Fruit fly (Drosophila melanogaster) whole organism, embryonic: ENCODE results near the gene ato.

Experiments
- ATbp ChIP-seq: fragments of 200-800 bp; sonication (Bioruptor generic); optimal IDR thresholded peaks from 2 replicates; lab custom pipeline; 2017; ENCODE audit warnings: missing biosample characterization, mild to moderate bottlenecking, missing genetic modification characterization, missing genetic modification reagents
- Bgb ChIP-seq: fragments of 200-800 bp; sonication (Bioruptor generic); IDR thresholded peaks from 2 replicates; pipeline ENCODE4 v1.3.6; 2022; ENCODE audit warnings: missing biosample characterization, missing genetic modification characterization; ENCODE audit not compliant: partially characterized antibody
- Blimp-1 ChIP-seq: fragments of 200-800 bp; sonication (Bioruptor generic); optimal IDR thresholded peaks from 3 replicates; lab custom pipeline; 2018; ENCODE audit warnings: missing biosample characterization, missing genetic modification characterization, mild to moderate bottlenecking, moderate library complexity, missing genetic modification reagents
- CG10565 ChIP-seq: fragments of 200-800 bp; sonication (Bioruptor generic); optimal IDR thresholded peaks from 3 replicates; lab custom pipeline; 2016; ENCODE audit warnings: missing biosample characterization, mild to moderate bottlenecking, missing genetic modification characterization
- CG10654 ChIP-seq: fragments of 200-800 bp; sonication (Bioruptor generic); optimal IDR thresholded peaks from 2 replicates; lab custom pipeline; 2016; ENCODE audit warnings: missing biosample characterization, missing genetic modification characterization
- CG11093 ChIP-seq: fragments of 200-800 bp; sonication (Bioruptor generic); IDR thresholded peaks from 3 replicates; pipeline ENCODE4 v1.3.6; 2022; ENCODE audit warnings: missing biosample characterization, missing genetic modification characterization
- CG11723 ChIP-seq: fragments of 200-800 bp; sonication (Bioruptor generic); optimal IDR thresholded peaks from 2 replicates; lab custom pipeline; 2017; ENCODE audit warnings: missing biosample characterization, mild to moderate bottlenecking, missing genetic modification characterization
- CG12155 ChIP-seq: fragments of 200-800 bp; sonication (Bioruptor generic); optimal IDR thresholded peaks from 3 replicates; lab custom pipeline; 2016; ENCODE audit warnings: missing biosample characterization, missing genetic modification characterization
- CG12219 ChIP-seq: fragments of 200-800 bp; sonication (Bioruptor generic); optimal IDR thresholded peaks from 3 replicates; lab custom pipeline; 2018; ENCODE audit warnings: missing biosample characterization, mild to moderate bottlenecking, missing genetic modification characterization
- CG12391 ChIP-seq: fragments of 200-800 bp; sonication (Bioruptor generic); optimal IDR thresholded peaks from 3 replicates; lab custom pipeline; 2018; ENCODE audit warnings: missing biosample characterization, mild to moderate bottlenecking, missing genetic modification characterization, moderate library complexity
- CG1603 ChIP-seq: fragments of 200-800 bp; sonication (Bioruptor generic); optimal IDR thresholded peaks from 2 replicates; lab custom pipeline; 2019; ENCODE audit warnings: missing biosample characterization, mild to moderate bottlenecking, missing genetic modification characterization, moderate library complexity
- CG1792 ChIP-seq: fragments of 200-800 bp; sonication (Bioruptor generic); optimal IDR thresholded peaks from 2 replicates; lab custom pipeline; 2016; ENCODE audit warnings: missing biosample characterization, missing genetic modification characterization
- CG18262 ChIP-seq: fragments of 200-800 bp; optimal IDR thresholded peaks from 3 replicates; lab custom pipeline; 2019; ENCODE audit warnings: missing biosample characterization, mild to moderate bottlenecking, missing genetic modification characterization, moderate library complexity
- CG18476 ChIP-seq: fragments of 200-800 bp; sonication (Bioruptor generic); optimal IDR thresholded peaks from 2 replicates; lab custom pipeline; 2016; ENCODE audit warnings: missing biosample characterization, mild to moderate bottlenecking, missing genetic modification characterization
- CG2129 ChIP-seq: fragments of 200-800 bp; sonication (Bioruptor generic); IDR thresholded peaks from 2 replicates; pipeline ENCODE4 v1.3.6; 2022; ENCODE audit warnings: missing biosample characterization, missing genetic modification characterization; ENCODE audit not compliant: partially characterized antibody
- CG3838 ChIP-seq: fragments of 200-800 bp; sonication (Bioruptor generic); optimal IDR thresholded peaks from 3 replicates; lab custom pipeline; 2016; ENCODE audit warnings: missing biosample characterization, missing genetic modification characterization
- CG3847 ChIP-seq: fragments of 200-800 bp; sonication (Bioruptor generic); IDR thresholded peaks from 2 replicates; pipeline ENCODE4 v1.3.6; 2022; ENCODE audit warnings: missing biosample characterization, missing genetic modification characterization
- CG4328 ChIP-seq: fragments of 200-800 bp; sonication (Bioruptor generic); optimal IDR thresholded peaks from 3 replicates; lab custom pipeline; 2017; ENCODE audit warnings: missing biosample characterization, missing genetic modification reagents, missing genetic modification characterization
- CG7556 ChIP-seq: fragments of 200-800 bp; sonication (Bioruptor generic); optimal IDR thresholded peaks from 2 replicates; lab custom pipeline; 2017; ENCODE audit warnings: missing biosample characterization, mild to moderate bottlenecking, missing genetic modification characterization
- CG7745 ChIP-seq: fragments of 200-800 bp; sonication (Bioruptor generic); optimal IDR thresholded peaks from 2 replicates; lab custom pipeline; 2018; ENCODE audit warnings: missing biosample characterization, mild to moderate bottlenecking, missing genetic modification characterization, moderate library complexity
- CG8765 ChIP-seq: fragments of 200-800 bp; sonication (Bioruptor generic); IDR thresholded peaks from 2 replicates; pipeline ENCODE4 v1.3.6; 2022; ENCODE audit warnings: missing biosample characterization, missing genetic modification characterization
- CG9797 ChIP-seq: fragments of 200-800 bp; sonication (Bioruptor generic); optimal IDR thresholded peaks from 3 replicates; lab custom pipeline; 2018; ENCODE audit warnings: missing biosample characterization, mild to moderate bottlenecking, missing genetic modification characterization
- Dip2 ChIP-seq: fragments of 200-800 bp; sonication (Bioruptor generic); IDR thresholded peaks from 2 replicates; pipeline ENCODE4 v1.3.6; 2022; ENCODE audit warnings: missing biosample characterization, missing genetic modification characterization
- Elba2 ChIP-seq: fragments of 200-800 bp; sonication (Bioruptor generic); optimal IDR thresholded peaks from 3 replicates; lab custom pipeline; 2016; ENCODE audit warnings: missing biosample characterization, missing genetic modification characterization
- Hand ChIP-seq: fragments of 200-800 bp; sonication (Bioruptor generic); optimal IDR thresholded peaks from 2 replicates; lab custom pipeline; 2017; ENCODE audit warnings: mild to moderate bottlenecking, missing biosample characterization, missing genetic modification reagents, missing genetic modification characterization
- HmgD ChIP-seq: fragments of 200-800 bp; sonication (Bioruptor generic); optimal IDR thresholded peaks from 3 replicates; lab custom pipeline; 2016; ENCODE audit warnings: missing biosample characterization, missing genetic modification characterization
- Hr3 ChIP-seq: fragments of 200-800 bp; sonication (Bioruptor generic); optimal IDR thresholded peaks from 3 replicates; lab custom pipeline; 2016; ENCODE audit warnings: missing biosample characterization, missing genetic modification characterization
- NFAT ChIP-seq: fragments of 200-800 bp; sonication (Bioruptor generic); IDR thresholded peaks from 2 replicates; pipeline ENCODE4 v1.3.6; 2022; ENCODE audit warnings: missing biosample characterization, missing genetic modification characterization
- Optix ChIP-seq: fragments of 200-800 bp; sonication (Bioruptor generic); IDR thresholded peaks from 3 replicates; pipeline ENCODE4 v1.3.6; 2022; ENCODE audit warnings: missing biosample characterization, missing genetic modification characterization
- Pdp1 ChIP-seq, 2 experiments: fragments of 200-800 bp; sonication (Bioruptor generic); optimal IDR thresholded peaks; 3 replicates each; lab custom pipeline; 2016; ENCODE audit warnings: missing biosample characterization in 2 of 2, missing genetic modification characterization in 2 of 2, mild to moderate bottlenecking in 1 of 2, moderate library complexity in 1 of 2
- Ravus ChIP-seq: fragments of 200-800 bp; sonication (Bioruptor generic); IDR thresholded peaks from 2 replicates; pipeline ENCODE4 v1.3.6; 2022; ENCODE audit warnings: missing biosample characterization, missing genetic modification characterization
- Scr ChIP-seq: fragments of 200-800 bp; sonication (Bioruptor generic); IDR thresholded peaks from 2 replicates; pipeline ENCODE4 v1.3.6; 2022; ENCODE audit warnings: missing biosample characterization, missing genetic modification characterization; ENCODE audit not compliant: partially characterized antibody
- Sin3A ChIP-seq: fragments of >200 bp; optimal IDR thresholded peaks from 2 replicates; lab custom pipeline; 2018
- Six4 ChIP-seq: fragments of 200-800 bp; sonication (Bioruptor generic); optimal IDR thresholded peaks from 2 replicates; lab custom pipeline; 2016; ENCODE audit warnings: missing biosample characterization, missing genetic modification characterization
- chm ChIP-seq: fragments of 200-800 bp; sonication (Bioruptor generic); IDR thresholded peaks from 2 replicates; pipeline ENCODE4 v1.3.6; 2022; ENCODE audit warnings: missing biosample characterization, missing genetic modification characterization
- dm ChIP-seq: fragments of 200-800 bp; sonication (Bioruptor generic); optimal IDR thresholded peaks from 3 replicates; lab custom pipeline; 2016; ENCODE audit warnings: missing biosample characterization, missing genetic modification characterization
- dmrt11E ChIP-seq: fragments of 200-800 bp; sonication (Bioruptor generic); optimal IDR thresholded peaks from 3 replicates; lab custom pipeline; 2018; ENCODE audit warnings: missing biosample characterization, mild to moderate bottlenecking, missing genetic modification characterization, moderate library complexity
- eyg ChIP-seq: fragments of 200-800 bp; sonication (Bioruptor generic); optimal IDR thresholded peaks from 3 replicates; lab custom pipeline; 2016; ENCODE audit warnings: missing biosample characterization, missing genetic modification characterization
- gcm ChIP-seq: fragments of 200-800 bp; sonication (Bioruptor generic); optimal IDR thresholded peaks from 2 replicates; lab custom pipeline; 2019; ENCODE audit warnings: missing biosample characterization, mild to moderate bottlenecking, missing genetic modification characterization, moderate library complexity
- grn ChIP-seq: fragments of 200-800 bp; sonication (Bioruptor generic); optimal IDR thresholded peaks from 3 replicates; lab custom pipeline; 2017; ENCODE audit warnings: missing biosample characterization, missing genetic modification characterization
- gt ChIP-seq: fragments of 200-800 bp; sonication (Bioruptor generic); IDR thresholded peaks from 2 replicates; pipeline ENCODE4 v1.3.6; 2022; ENCODE audit warnings: missing biosample characterization, missing genetic modification characterization
- jigr1 ChIP-seq: fragments of 200-800 bp; sonication (Bioruptor generic); IDR thresholded peaks from 3 replicates; pipeline ENCODE4 v1.3.6; 2022; ENCODE audit warnings: missing biosample characterization, missing genetic modification characterization
- klu ChIP-seq: fragments of 200-800 bp; sonication (Bioruptor generic); IDR thresholded peaks from 2 replicates; pipeline ENCODE4 v1.3.6; 2022; ENCODE audit warnings: missing biosample characterization, missing genetic modification characterization
- odd ChIP-seq: fragments of 200-800 bp; sonication (Bioruptor generic); optimal IDR thresholded peaks from 2 replicates; lab custom pipeline; 2017; ENCODE audit warnings: missing biosample characterization, mild to moderate bottlenecking, missing genetic modification characterization
- peb ChIP-seq: fragments of 200-800 bp; sonication (Bioruptor generic); IDR thresholded peaks from 2 replicates; pipeline ENCODE4 v1.3.6; 2022; ENCODE audit warnings: missing biosample characterization, missing genetic modification characterization
- pfk ChIP-seq: fragments of 200-800 bp; sonication (Bioruptor generic); optimal IDR thresholded peaks from 2 replicates; lab custom pipeline; 2018; ENCODE audit warnings: missing biosample characterization, mild to moderate bottlenecking, missing genetic modification characterization, moderate library complexity
- psq ChIP-seq: fragments of 200-800 bp; sonication (Bioruptor generic); optimal IDR thresholded peaks from 2 replicates; lab custom pipeline; 2017; ENCODE audit warnings: missing biosample characterization, missing genetic modification characterization
- run ChIP-seq: fragments of 200-800 bp; sonication (Bioruptor generic); optimal IDR thresholded peaks from 3 replicates; lab custom pipeline; 2018; ENCODE audit warnings: missing biosample characterization, mild to moderate bottlenecking, missing genetic modification characterization
- shn ChIP-seq: fragments of 200-800 bp; sonication (Bioruptor generic); optimal IDR thresholded peaks from 3 replicates; lab custom pipeline; 2016; ENCODE audit warnings: missing biosample characterization, missing genetic modification characterization
- tx ChIP-seq: fragments of 200-800 bp; sonication (Bioruptor generic); optimal IDR thresholded peaks from 2 replicates; lab custom pipeline; 2016; ENCODE audit warnings: missing biosample characterization, missing genetic modification characterization
- wor ChIP-seq: fragments of 200-800 bp; sonication (Bioruptor generic); IDR thresholded peaks from 2 replicates; pipeline ENCODE4 v1.3.6; 2022; ENCODE audit warnings: missing biosample characterization, missing genetic modification characterization
- z ChIP-seq: fragments of 200-800 bp; sonication (Bioruptor generic); IDR thresholded peaks from 3 replicates; pipeline ENCODE4 v1.3.6; 2022; ENCODE audit warnings: missing biosample characterization, missing genetic modification characterization

The ato gene

dm6 chr3R:8243720-8244119 lies 34.1 kb upstream of the ato start, which contains the start of the genes CG9636, CG18749 and CG33722 (continued):
- peak; percentile 26 for TF ChIP-seq CG9797
- peak; percentile 42; the same call in 1 of the 2 replicates for TF ChIP-seq peb (GFP tag; lab: Robert Waterston, UW)
- TF ChIP-seq Blimp-1 = peak; percentile 100
- TF ChIP-seq CG18476 (GFP tag; lab: Kevin White, UChicago) = peak; percentile 55
- TF ChIP-seq klu (GFP tag; lab: Robert Waterston, UW) = peak; percentile 59; the same call in 1 of the 2 replicates
- TF ChIP-seq Sin3A (lab: Kevin White, UChicago) = peak; percentile 32
- no peak for TF ChIP-seq pfk (GFP tag; lab: Kevin White, UChicago)
- no peak for TF ChIP-seq Optix (GFP tag; lab: Robert Waterston, UW)
- no peak for TF ChIP-seq CG12219 (GFP tag; lab: Kevin White, UChicago)
- peak; percentile 3 for TF ChIP-seq run (tag; lab: Kevin White, UChicago)
- TF ChIP-seq Bgb = peak; percentile 93
- TF ChIP-seq psq (GFP tag; lab: Kevin White, UChicago) = peak; percentile 43
- no peak for TF ChIP-seq eyg (GFP tag; lab: Kevin White, UChicago)
- TF ChIP-seq Elba2 = peak; percentile 42
- no peak for TF ChIP-seq grn
- no peak for TF ChIP-seq wor
- TF ChIP-seq Hr3 (GFP tag; lab: Kevin White, UChicago) = peak; percentile 64
- TF ChIP-seq dmrt11E (tag; lab: Kevin White, UChicago) = peak; percentile 70
- 0 out of 3 replicates have a peak, but pooled peaks have one; percentile 47 for TF ChIP-seq CG11093
- peak; percentile 30 for TF ChIP-seq dm (GFP tag; lab: Kevin White, UChicago)
- TF ChIP-seq Hand (GFP tag; lab: Kevin White, UChicago) = peak; percentile 41
- TF ChIP-seq CG7745 (tag; lab: Kevin White, UChicago) = no peak
- peak; percentile 63 for TF ChIP-seq CG3847
- no peak for TF ChIP-seq Dip2
- no peak for TF ChIP-seq CG10565
- peak; percentile 54 for TF ChIP-seq Six4
- TF ChIP-seq jigr1 (GFP tag; lab: Robert Waterston, UW) = no peak
- no peak for TF ChIP-seq tx (GFP tag; lab: Kevin White, UChicago)
- no peak for TF ChIP-seq HmgD (GFP tag; lab: Kevin White, UChicago)
- TF ChIP-seq CG2129 (GFP tag; lab: Robert Waterston, UW) = peak; percentile 95
- TF ChIP-seq CG10654 (GFP tag; lab: Kevin White, UChicago) = peak; percentile 70
- TF ChIP-seq CG12391 (tag; lab: Kevin White, UChicago) = peak; percentile 86
- no peak for TF ChIP-seq CG8765 (GFP tag; lab: Robert Waterston, UW)
- TF ChIP-seq CG4328 (GFP tag; lab: Kevin White, UChicago) = peak; percentile 7
- 0 out of 2 replicates have a peak, but pooled peaks have one; percentile 24 for TF ChIP-seq gt (GFP tag; lab: Robert Waterston, UW)
- no peak for TF ChIP-seq CG3838 (GFP tag; lab: Kevin White, UChicago)
- TF ChIP-seq CG12155 (GFP tag; lab: Kevin White, UChicago) = peak; percentile 74
- TF ChIP-seq CG1603 (tag; lab: Kevin White, UChicago) = peak; percentile 38
- TF ChIP-seq CG18262 = peak; percentile 76
- peak; percentile 10 for TF ChIP-seq ATbp
- TF ChIP-seq z = no peak
- TF ChIP-seq gcm (GFP tag; lab: Kevin White, UChicago) = peak; percentile 76
- no peak for TF ChIP-seq NFAT
- TF ChIP-seq CG1792 = no peak
- no peak for TF ChIP-seq Ravus
- TF ChIP-seq Scr (GFP tag; lab: Robert Waterston, UW) = peak; percentile 98
- peak; percentile 55 for TF ChIP-seq CG11723 (GFP tag; lab: Kevin White, UChicago)
- TF ChIP-seq CG7556 (GFP tag; lab: Kevin White, UChicago) = peak; percentile 68
- TF ChIP-seq odd (GFP tag; lab: Kevin White, UChicago) = peak; percentile 17
- peak; percentile 22 to 24 for TF ChIP-seq Pdp1 (GFP tag; optimal IDR thresholded peaks at IDR 0.05; lab: Kevin White, UChicago)
- TF ChIP-seq chm (GFP tag; lab: Robert Waterston, UW) = no peak; the same call in 1 of the 2 replicates
- no peak for TF ChIP-seq shn
